Worm (Caenorhabditis elegans) whole organism, L1 larva: Measurements from ENCODE around the gene F46E10.18.

Experiments used
- lin-15B ChIP-seq: fragments of 150-350 bp; sonication (generic microtip); optimal IDR thresholded peaks from 3 replicates; lab custom pipeline; 2014; ENCODE audit warnings: missing biosample characterization, missing genetic modification characterization
- mep-1 ChIP-seq: fragments of 150-350 bp; optimal IDR thresholded peaks from 2 replicates; lab custom pipeline; 2014; ENCODE audit warnings: missing biosample characterization, missing genetic modification characterization
- nhr-11 ChIP-seq: fragments of 150-350 bp; optimal IDR thresholded peaks from 2 replicates; lab custom pipeline; 2014; ENCODE audit warnings: missing biosample characterization, missing genetic modification characterization
- nhr-77 ChIP-seq: fragments of 150-350 bp; optimal IDR thresholded peaks from 2 replicates; lab custom pipeline; 2014; ENCODE audit warnings: missing biosample characterization, missing genetic modification characterization
- pqm-1 ChIP-seq: sonication (generic microtip); optimal IDR thresholded peaks from 3 replicates; lab custom pipeline; 2017; ENCODE audit warnings: missing biosample characterization, missing genetic modification characterization
- ztf-11 ChIP-seq, 2 experiments: sonication (generic microtip); optimal IDR thresholded peaks; 2 replicates each; lab custom pipeline; 2016 to 2017; ENCODE audit warnings: missing genetic modification characterization in 2 of 2, missing biosample characterization in 1 of 2, missing compliant biosample characterization in 1 of 2

- TF ChIP-seq mep-1 (tag; lab: Kevin White, UChicago) (no peak), lin-15B (tag; lab: Kevin White, UChicago) (no peak), nhr-11 (no peak), ztf-11 (tag; optimal IDR thresholded peaks at IDR 0.05; lab: Kevin White, UChicago) (no peak), pqm-1 (no peak), nhr-77 (tag; lab: Kevin White, UChicago) (no peak)
Observed at ce11 chrV:6561592-6561991, 40.8 kb downstream of the F46E10.18 start, which contains the start of gene spp-19.
